Fruit fly (Drosophila melanogaster) whole organism, embryonic: ENCODE results near the gene rols.
A peak's percentile ranks its signal among the peaks of the same experiment; 100 is the strongest.

Experiments
- B-H2 ChIP-seq: fragments of 200-800 bp; sonication (Bioruptor generic); optimal IDR thresholded peaks from 2 replicates; lab custom pipeline; 2018; ENCODE audit warnings: missing biosample characterization, mild to moderate bottlenecking, missing genetic modification characterization
- BEAF-32 ChIP-seq: fragments of 200-800 bp; sonication (Bioruptor generic); optimal IDR thresholded peaks from 3 replicates; lab custom pipeline; 2017; ENCODE audit warnings: missing biosample characterization, missing genetic modification characterization, mild to moderate bottlenecking, moderate library complexity, missing genetic modification reagents
- Blimp-1 ChIP-seq: fragments of 200-800 bp; sonication (Bioruptor generic); optimal IDR thresholded peaks from 3 replicates; lab custom pipeline; 2018; ENCODE audit warnings: missing biosample characterization, missing genetic modification characterization, mild to moderate bottlenecking, moderate library complexity, missing genetic modification reagents
- BtbVII ChIP-seq: fragments of 200-800 bp; sonication (Bioruptor generic); optimal IDR thresholded peaks from 3 replicates; lab custom pipeline; 2017; ENCODE audit warnings: missing biosample characterization, mild to moderate bottlenecking, missing genetic modification characterization
- CG10147 ChIP-seq: fragments of 200-800 bp; sonication (Bioruptor generic); optimal IDR thresholded peaks from 2 replicates; lab custom pipeline; 2019; ENCODE audit warnings: missing biosample characterization, mild to moderate bottlenecking, missing genetic modification characterization, moderate library complexity
- CG17359 ChIP-seq: fragments of 200-800 bp; sonication (Bioruptor generic); optimal IDR thresholded peaks from 3 replicates; lab custom pipeline; 2018; ENCODE audit warnings: missing biosample characterization, mild to moderate bottlenecking, missing genetic modification characterization, moderate library complexity
- CG17568 ChIP-seq: fragments of 200-800 bp; sonication (Bioruptor generic); optimal IDR thresholded peaks from 2 replicates; lab custom pipeline; 2018; ENCODE audit warnings: missing biosample characterization, mild to moderate bottlenecking, missing genetic modification characterization, moderate library complexity
- CG18476 ChIP-seq: fragments of 200-800 bp; sonication (Bioruptor generic); optimal IDR thresholded peaks from 2 replicates; lab custom pipeline; 2016; ENCODE audit warnings: missing biosample characterization, mild to moderate bottlenecking, missing genetic modification characterization
- CG18764 ChIP-seq: fragments of 200-800 bp; sonication (Bioruptor generic); optimal IDR thresholded peaks from 3 replicates; lab custom pipeline; 2016; ENCODE audit warnings: missing biosample characterization, missing genetic modification characterization
- CG2712 ChIP-seq: fragments of 200-800 bp; optimal IDR thresholded peaks from 3 replicates; lab custom pipeline; 2019; ENCODE audit warnings: missing biosample characterization, mild to moderate bottlenecking, missing genetic modification characterization, moderate library complexity
- CG3847 ChIP-seq: fragments of 200-800 bp; sonication (Bioruptor generic); IDR thresholded peaks from 2 replicates; pipeline ENCODE4 v1.3.6; 2022; ENCODE audit warnings: missing biosample characterization, missing genetic modification characterization
- CG4424 ChIP-seq: fragments of 200-800 bp; sonication (Bioruptor generic); optimal IDR thresholded peaks from 3 replicates; lab custom pipeline; 2016; ENCODE audit warnings: missing biosample characterization, missing genetic modification characterization
- CG4854 ChIP-seq: fragments of 200-800 bp; sonication (Bioruptor generic); optimal IDR thresholded peaks from 2 replicates; lab custom pipeline; 2016; ENCODE audit warnings: missing biosample characterization, missing genetic modification characterization, inconsistent platforms
- CG7271 ChIP-seq: fragments of 200-800 bp; sonication (Bioruptor generic); optimal IDR thresholded peaks from 2 replicates; lab custom pipeline; 2018; ENCODE audit warnings: missing biosample characterization, mild to moderate bottlenecking, missing genetic modification characterization, moderate library complexity
- CG9797 ChIP-seq: fragments of 200-800 bp; sonication (Bioruptor generic); optimal IDR thresholded peaks from 3 replicates; lab custom pipeline; 2018; ENCODE audit warnings: missing biosample characterization, mild to moderate bottlenecking, missing genetic modification characterization
- CTCF ChIP-seq: fragments of 200-800 bp; sonication (Bioruptor generic); optimal IDR thresholded peaks from 2 replicates; lab custom pipeline; 2017; ENCODE audit warnings: missing biosample characterization, mild to moderate bottlenecking, missing genetic modification characterization, moderate library complexity
- CkIIα-i1 ChIP-seq: fragments of 200-800 bp; sonication (Bioruptor generic); IDR thresholded peaks from 2 replicates; pipeline ENCODE4 v1.3.6; 2022; ENCODE audit warnings: missing biosample characterization, missing genetic modification characterization
- Deaf1 ChIP-seq: fragments of 200-800 bp; optimal IDR thresholded peaks from 3 replicates; lab custom pipeline; 2019; ENCODE audit warnings: missing biosample characterization, mild to moderate bottlenecking, missing genetic modification characterization, moderate library complexity
- Dek ChIP-seq: fragments of 200-800 bp; sonication (Bioruptor generic); optimal IDR thresholded peaks from 3 replicates; lab custom pipeline; 2019; ENCODE audit warnings: missing biosample characterization, mild to moderate bottlenecking, missing genetic modification characterization, moderate library complexity
- ERR ChIP-seq: fragments of 200-800 bp; sonication (Bioruptor generic); optimal IDR thresholded peaks from 2 replicates; lab custom pipeline; 2016; ENCODE audit warnings: missing biosample characterization, missing genetic modification characterization
- Mrtf ChIP-seq: fragments of 200-800 bp; sonication (Bioruptor generic); IDR thresholded peaks from 3 replicates; pipeline ENCODE4 v1.3.6; 2022; ENCODE audit warnings: missing biosample characterization, missing genetic modification characterization
- Sox102F ChIP-seq: fragments of 200-800 bp; sonication (Bioruptor generic); optimal IDR thresholded peaks from 2 replicates; lab custom pipeline; 2018; ENCODE audit warnings: missing biosample characterization, mild to moderate bottlenecking, missing genetic modification characterization, moderate library complexity
- Taf1 ChIP-seq: fragments of 200-800 bp; sonication (Bioruptor generic); IDR thresholded peaks from 2 replicates; pipeline ENCODE4 v1.3.6; 2022; ENCODE audit warnings: missing biosample characterization, missing genetic modification characterization
- abd-A ChIP-seq: fragments of 200-800 bp; sonication (Bioruptor generic); optimal IDR thresholded peaks from 3 replicates; lab custom pipeline; 2019; ENCODE audit warnings: missing biosample characterization, mild to moderate bottlenecking, missing genetic modification characterization, moderate library complexity
- ap ChIP-seq: fragments of 200-800 bp; sonication (Bioruptor generic); IDR thresholded peaks from 2 replicates; pipeline ENCODE4 v1.3.6; 2022; ENCODE audit warnings: missing biosample characterization, missing genetic modification characterization
- bsh ChIP-seq, 2 experiments: fragments of 200-800 bp; sonication (Bioruptor generic); optimal IDR thresholded peaks; 2 replicates each; lab custom pipeline; 2017 to 2018; ENCODE audit warnings: mild to moderate bottlenecking in 2 of 2, missing biosample characterization in 2 of 2, missing genetic modification characterization in 2 of 2, moderate library complexity in 1 of 2
- chm ChIP-seq: fragments of 200-800 bp; sonication (Bioruptor generic); IDR thresholded peaks from 2 replicates; pipeline ENCODE4 v1.3.6; 2022; ENCODE audit warnings: missing biosample characterization, missing genetic modification characterization
- dati ChIP-seq: fragments of 200-800 bp; sonication (Bioruptor generic); IDR thresholded peaks from 2 replicates; pipeline ENCODE4 v1.3.6; 2022; ENCODE audit warnings: missing biosample characterization, missing genetic modification characterization
- exex ChIP-seq: fragments of 200-800 bp; sonication (Bioruptor generic); optimal IDR thresholded peaks from 4 replicates; lab custom pipeline; 2018; ENCODE audit warnings: missing biosample characterization, mild to moderate bottlenecking, missing genetic modification characterization, moderate library complexity
- gce ChIP-seq: fragments of 200-800 bp; sonication (Bioruptor generic); IDR thresholded peaks from 3 replicates; pipeline ENCODE4 v1.3.6; 2022; ENCODE audit warnings: missing biosample characterization, missing genetic modification characterization
- gem ChIP-seq: fragments of 200-800 bp; sonication (Bioruptor generic); optimal IDR thresholded peaks from 2 replicates; lab custom pipeline; 2019; ENCODE audit warnings: missing biosample characterization, mild to moderate bottlenecking, missing genetic modification characterization, moderate library complexity
- gfzf ChIP-seq: fragments of 200-800 bp; sonication (Bioruptor generic); optimal IDR thresholded peaks from 2 replicates; lab custom pipeline; 2016; ENCODE audit warnings: missing biosample characterization, mild to moderate bottlenecking, missing genetic modification characterization, moderate library complexity
- kni ChIP-seq: fragments of 200-800 bp; sonication (Bioruptor generic); optimal IDR thresholded peaks from 3 replicates; lab custom pipeline; 2017; ENCODE audit warnings: mild to moderate bottlenecking, missing biosample characterization, missing genetic modification reagents, missing genetic modification characterization
- org-1 ChIP-seq: fragments of 200-800 bp; sonication (Bioruptor generic); optimal IDR thresholded peaks from 2 replicates; lab custom pipeline; 2017; ENCODE audit warnings: missing biosample characterization, missing genetic modification characterization
- p53 ChIP-seq: fragments of 200-800 bp; sonication (Bioruptor generic); optimal IDR thresholded peaks from 2 replicates; lab custom pipeline; 2016; ENCODE audit warnings: missing biosample characterization, missing genetic modification characterization
- row ChIP-seq: fragments of 200-800 bp; sonication (Bioruptor generic); IDR thresholded peaks from 3 replicates; pipeline ENCODE4 v1.3.6; 2022; ENCODE audit warnings: missing biosample characterization, missing genetic modification characterization
- sens ChIP-seq: fragments of 200-800 bp; sonication (Bioruptor generic); peaks from one replicate; lab custom pipeline; 2016; ENCODE audit warnings: missing biosample characterization, missing genetic modification characterization
- seq ChIP-seq: fragments of 200-800 bp; sonication (Bioruptor generic); IDR thresholded peaks from 2 replicates; pipeline ENCODE4 v1.3.6; 2022; ENCODE audit warnings: missing biosample characterization, missing genetic modification characterization
- tna ChIP-seq: fragments of 200-800 bp; sonication (Bioruptor generic); IDR thresholded peaks from 2 replicates; pipeline ENCODE4 v1.3.6; 2022; ENCODE audit warnings: missing biosample characterization, missing genetic modification characterization; ENCODE audit not compliant: partially characterized antibody
- tx ChIP-seq: fragments of 200-800 bp; sonication (Bioruptor generic); optimal IDR thresholded peaks from 2 replicates; lab custom pipeline; 2016; ENCODE audit warnings: missing biosample characterization, missing genetic modification characterization
- unpg ChIP-seq: fragments of 200-800 bp; sonication (Bioruptor generic); optimal IDR thresholded peaks from 3 replicates; lab custom pipeline; 2018; ENCODE audit warnings: missing biosample characterization, mild to moderate bottlenecking, missing genetic modification characterization, moderate library complexity

Gene rols

DNA sequence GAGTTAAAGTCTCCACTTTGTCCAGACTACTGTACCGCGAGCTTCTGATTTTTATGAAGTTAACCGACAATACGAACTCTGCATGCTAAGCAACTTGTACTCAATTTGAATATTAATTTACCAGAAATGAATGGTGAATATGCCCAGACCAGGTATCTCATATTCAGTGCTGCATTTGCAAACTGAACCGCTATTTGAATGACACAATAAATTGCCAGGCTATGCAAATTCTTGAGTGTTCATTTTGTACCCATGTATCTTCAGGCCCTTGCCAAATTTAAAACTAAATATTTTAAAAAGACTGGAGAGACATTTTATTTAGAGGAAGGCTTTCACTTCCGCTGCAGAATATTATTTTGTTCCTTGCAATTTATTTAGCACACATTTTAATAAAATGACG lies 36.7 kb downstream of the rols start (continued):
- no peak for TF ChIP-seq Deaf1
- TF ChIP-seq, all 482 proteins: peak for 0

DNA sequence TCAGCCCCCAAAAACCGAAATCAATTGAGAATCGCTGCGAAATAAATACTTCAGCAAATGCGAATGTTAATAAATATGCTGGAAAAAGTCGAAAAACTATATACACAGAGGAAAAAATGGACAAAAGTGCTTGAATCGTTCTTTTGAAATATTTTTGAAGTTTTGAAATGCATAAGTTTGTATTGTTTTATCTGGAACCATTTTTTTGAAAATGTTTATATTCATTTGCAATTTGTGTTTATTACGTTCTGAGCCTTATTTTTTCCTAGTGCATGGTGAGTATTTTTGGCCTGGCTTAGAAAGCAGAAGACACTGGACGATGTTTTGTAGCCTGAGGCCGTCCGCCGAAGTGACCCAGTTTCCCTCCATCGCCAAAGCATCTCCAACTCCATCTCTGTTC lies 39.7 kb downstream of the rols start:
- TF ChIP-seq BEAF-32 (GFP tag; lab: Kevin White, UChicago) (no peak), kni (GFP tag; lab: Kevin White, UChicago) (no peak), tna (GFP tag; lab: Robert Waterston, UW) (no peak), chm (GFP tag; lab: Robert Waterston, UW) (no peak), CG3847 (GFP tag; lab: Robert Waterston, UW) (no peak), row (GFP tag; lab: Robert Waterston, UW) (0 out of 3 replicates have a peak, but pooled peaks have one; percentile 9), seq (GFP tag; lab: Robert Waterston, UW) (no peak), sens (GFP tag; lab: Kevin White, UChicago) (peak; percentile 8), ERR (no peak), Sox102F (peak; percentile 29), Blimp-1 (GFP tag; lab: Kevin White, UChicago) (peak; percentile 10), p53 (GFP tag; lab: Kevin White, UChicago) (no peak), ap (GFP tag; lab: Robert Waterston, UW) (no peak), exex (tag; lab: Kevin White, UChicago) (no peak), CG17359 (tag; lab: Kevin White, UChicago) (peak; percentile 6), CG10147 (GFP tag; lab: Kevin White, UChicago) (no peak), CkIIα-i1 (GFP tag; lab: Robert Waterston, UW) (no peak), bsh (GFP tag; optimal IDR thresholded peaks at IDR 0.05; lab: Kevin White, UChicago) (peak in 1 of 2 experiments; percentile 33), unpg (GFP tag; lab: Kevin White, UChicago) (no peak), Mrtf (GFP tag; lab: Robert Waterston, UW) (no peak), CG4424 (GFP tag; lab: Kevin White, UChicago) (no peak), CG2712 (tag; lab: Kevin White, UChicago) (no peak), tx (GFP tag; lab: Kevin White, UChicago) (no peak), CG7271 (no peak), gfzf (no peak), CG18476 (GFP tag; lab: Kevin White, UChicago) (no peak), CG18764 (GFP tag; lab: Kevin White, UChicago) (no peak), CG4854 (no peak), org-1 (GFP tag; lab: Kevin White, UChicago) (no peak), Taf1 (GFP tag; lab: Robert Waterston, UW) (no peak), gem (peak; percentile 38), CG17568 (GFP tag; lab: Kevin White, UChicago) (no peak), Dek (tag; lab: Kevin White, UChicago) (no peak), BtbVII (GFP tag; lab: Kevin White, UChicago) (no peak), dati (GFP tag; lab: Robert Waterston, UW) (no peak), B-H2 (GFP tag; lab: Kevin White, UChicago) (no peak), abd-A (tag; lab: Kevin White, UChicago) (no peak), gce (GFP tag; lab: Robert Waterston, UW) (no peak), CTCF (GFP tag; lab: Kevin White, UChicago) (no peak), CG9797 (no peak)
